Worm (Caenorhabditis elegans) whole organism, midembryonic: ENCODE data around the gene C46H3.1.
A peak's percentile ranks its signal among the peaks of the same experiment; 100 is the strongest.
"Not testable (repeated sequence)": the region's sequence is repeated elsewhere in the genome, so short reads cannot be mapped to it uniquely, and the experiment has no call there.

ENCODE experiments used
- T22C8.4 ChIP-seq: fragments of 200-800 bp; sonication (Bioruptor generic); IDR thresholded peaks from 2 replicates; pipeline ENCODE4 v1.3.6; 2022; ENCODE audit warnings: missing genetic modification characterization, missing compliant biosample characterization
- cog-1 ChIP-seq: sonication (generic microtip); optimal IDR thresholded peaks from 2 replicates; lab custom pipeline; 2016; ENCODE audit warnings: missing genetic modification characterization, missing compliant biosample characterization
- flt-1 ChIP-seq: fragments of 200-800 bp; sonication (Bioruptor generic); IDR thresholded peaks from 2 replicates; pipeline ENCODE4 v1.3.6; 2022; ENCODE audit warnings: missing genetic modification characterization, missing compliant biosample characterization
- klf-2 ChIP-seq: fragments of 200-800 bp; sonication (Bioruptor generic); conservative IDR thresholded peaks from 2 replicates; pipeline ENCODE4 v1.3.6; 2022; ENCODE audit warnings: missing genetic modification reagents, missing genetic modification characterization, missing compliant biosample characterization
- med-1 ChIP-seq: sonication (generic microtip); optimal IDR thresholded peaks from 2 replicates; lab custom pipeline; 2017; ENCODE audit warnings: missing genetic modification characterization, mild to moderate bottlenecking, missing compliant biosample characterization, antibody characterized with exemption, missing genetic modification reagents; ENCODE audit not compliant: insufficient read depth
- ref-1 ChIP-seq: fragments of 200-800 bp; sonication (Bioruptor generic); conservative IDR thresholded peaks from 2 replicates; pipeline ENCODE4 v1.3.6; 2022; ENCODE audit warnings: missing genetic modification reagents, missing genetic modification characterization, missing compliant biosample characterization
- tab-1 ChIP-seq: fragments of 200-800 bp; sonication (Bioruptor generic); IDR thresholded peaks from 2 replicates; pipeline ENCODE4 v1.3.6; 2022; ENCODE audit warnings: missing genetic modification characterization, missing compliant biosample characterization
- ztf-23 ChIP-seq: fragments of 200-800 bp; sonication (Bioruptor generic); IDR thresholded peaks from 2 replicates; pipeline ENCODE4 v1.3.6; 2022; ENCODE audit warnings: missing genetic modification reagents, missing genetic modification characterization, missing compliant biosample characterization
- ztf-29 ChIP-seq: fragments of 200-800 bp; sonication (Bioruptor generic); IDR thresholded peaks from 2 replicates; pipeline ENCODE4 v1.3.6; 2022; ENCODE audit warnings: missing genetic modification reagents, missing genetic modification characterization, missing compliant biosample characterization

DNA sequence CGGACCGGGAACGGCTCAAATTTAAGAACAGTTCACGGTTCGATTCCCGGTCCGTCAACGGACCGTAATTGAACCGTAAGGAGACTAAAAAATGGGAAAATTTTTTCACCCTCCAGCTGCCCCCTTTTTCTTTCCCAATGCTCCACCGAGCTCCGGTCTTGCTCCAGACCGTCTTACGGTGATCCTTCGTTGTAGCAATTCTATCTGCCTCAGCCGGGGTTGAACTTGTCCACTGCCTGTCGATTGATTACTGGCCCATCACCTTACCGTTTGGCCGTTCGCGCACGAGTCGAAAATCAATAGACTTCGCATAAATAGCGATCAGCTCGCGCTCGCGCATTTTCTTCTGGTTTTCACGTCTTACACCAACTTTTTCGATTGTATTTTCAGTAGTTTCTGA is 24.7 kb downstream of the C46H3.1 start:
- TF ChIP-seq cog-1; T22C8.4; ztf-23 (GFP tag; lab: Robert Waterston, UW); ztf-29 (GFP tag; lab: Robert Waterston, UW); med-1; klf-2 (GFP tag; lab: Robert Waterston, UW); ref-1 (GFP tag; lab: Robert Waterston, UW); tab-1 (GFP tag; lab: Robert Waterston, UW): not testable (repeated sequence)
- TF ChIP-seq flt-1 (GFP tag; lab: Robert Waterston, UW) = peak; percentile 41; the same call in 1 of the 2 replicates
